Fruit fly (Drosophila melanogaster) whole organism, prepupa: Measurements from ENCODE around the gene CG32988.
A peak's percentile ranks its signal among the peaks of the same experiment; 100 is the strongest.

Experiments
- Blimp-1 ChIP-seq: fragments of 200-800 bp; sonication (Bioruptor generic); optimal IDR thresholded peaks from 3 replicates; lab custom pipeline; 2017; ENCODE audit warnings: missing biosample characterization, missing genetic modification characterization, mild to moderate bottlenecking, moderate library complexity, missing genetic modification reagents
- CG10631 ChIP-seq: fragments of 200-800 bp; sonication (Bioruptor generic); optimal IDR thresholded peaks from 2 replicates; lab custom pipeline; 2016; ENCODE audit warnings: missing biosample characterization, missing genetic modification characterization
- CG10669 ChIP-seq: fragments of 200-800 bp; sonication (Bioruptor generic); optimal IDR thresholded peaks from 3 replicates; lab custom pipeline; 2018; ENCODE audit warnings: missing biosample characterization, mild to moderate bottlenecking, missing genetic modification characterization, moderate library complexity
- CG11762 ChIP-seq: fragments of 200-800 bp; sonication (Bioruptor generic); optimal IDR thresholded peaks from 3 replicates; lab custom pipeline; 2016; ENCODE audit warnings: missing biosample characterization, missing genetic modification characterization; ENCODE audit not compliant: insufficient read depth
- CG11902 ChIP-seq: fragments of 200-800 bp; sonication (Bioruptor generic); optimal IDR thresholded peaks from 3 replicates; lab custom pipeline; 2016; ENCODE audit warnings: missing biosample characterization, missing genetic modification characterization
- CG15336 ChIP-seq: fragments of 200-800 bp; sonication (Bioruptor generic); IDR thresholded peaks from 2 replicates; pipeline ENCODE4 v1.3.6; 2022; ENCODE audit warnings: missing biosample characterization, missing genetic modification characterization
- CG1621 ChIP-seq: fragments of 200-800 bp; sonication (Bioruptor generic); optimal IDR thresholded peaks from 3 replicates; lab custom pipeline; 2018; ENCODE audit warnings: missing biosample characterization, mild to moderate bottlenecking, missing genetic modification characterization
- CG16779 ChIP-seq: fragments of 200-800 bp; sonication (Bioruptor generic); optimal IDR thresholded peaks from 3 replicates; lab custom pipeline; 2017; ENCODE audit warnings: missing biosample characterization, mild to moderate bottlenecking, missing genetic modification characterization
- CG3032 ChIP-seq: fragments of 200-800 bp; optimal IDR thresholded peaks from 2 replicates; lab custom pipeline; 2019; ENCODE audit warnings: missing biosample characterization, mild to moderate bottlenecking, missing genetic modification characterization, moderate library complexity
- CG31627 ChIP-seq: fragments of 200-800 bp; sonication (Bioruptor generic); optimal IDR thresholded peaks from 3 replicates; lab custom pipeline; 2016; ENCODE audit warnings: missing biosample characterization, missing genetic modification characterization
- CG32006 ChIP-seq: fragments of 200-800 bp; sonication (Bioruptor generic); optimal IDR thresholded peaks from 3 replicates; lab custom pipeline; 2017; ENCODE audit warnings: missing biosample characterization, mild to moderate bottlenecking, missing genetic modification characterization
- CG3919 ChIP-seq: fragments of 200-800 bp; sonication (Bioruptor generic); optimal IDR thresholded peaks from 3 replicates; lab custom pipeline; 2016; ENCODE audit warnings: missing biosample characterization, missing genetic modification characterization
- CG4318 ChIP-seq: fragments of 200-800 bp; sonication (Bioruptor generic); optimal IDR thresholded peaks from 3 replicates; lab custom pipeline; 2017; ENCODE audit warnings: missing biosample characterization, mild to moderate bottlenecking, missing genetic modification characterization
- CG6163 ChIP-seq: fragments of 200-800 bp; sonication (Bioruptor generic); IDR thresholded peaks from 3 replicates; pipeline ENCODE4 v1.3.6; 2022; ENCODE audit warnings: missing biosample characterization, missing genetic modification characterization
- CG6808 ChIP-seq: fragments of 200-800 bp; sonication (Bioruptor generic); optimal IDR thresholded peaks from 3 replicates; lab custom pipeline; 2017; ENCODE audit warnings: missing biosample characterization, missing genetic modification characterization, mild to moderate bottlenecking, moderate library complexity, missing genetic modification reagents
- CG6854 ChIP-seq: fragments of 200-800 bp; sonication (Bioruptor generic); optimal IDR thresholded peaks from 2 replicates; lab custom pipeline; 2017; ENCODE audit warnings: missing biosample characterization, mild to moderate bottlenecking, missing genetic modification characterization
- CG8319 ChIP-seq: fragments of 200-800 bp; sonication (Bioruptor generic); optimal IDR thresholded peaks from 3 replicates; lab custom pipeline; 2016; ENCODE audit warnings: missing biosample characterization, missing genetic modification characterization
- CG8632 ChIP-seq: fragments of 200-800 bp; sonication (Bioruptor generic); optimal IDR thresholded peaks from 3 replicates; lab custom pipeline; 2016; ENCODE audit warnings: missing biosample characterization, missing genetic modification characterization
- CG9139 ChIP-seq: fragments of 200-800 bp; sonication (Bioruptor generic); optimal IDR thresholded peaks from 3 replicates; lab custom pipeline; 2017; ENCODE audit warnings: missing biosample characterization, mild to moderate bottlenecking, missing genetic modification characterization
- Eip75B ChIP-seq: fragments of 200-800 bp; sonication (Bioruptor generic); optimal IDR thresholded peaks from 3 replicates; lab custom pipeline; 2016; ENCODE audit warnings: missing biosample characterization, missing genetic modification characterization
- Eip93F ChIP-seq: fragments of 200-800 bp; sonication (Bioruptor generic); optimal IDR thresholded peaks from 2 replicates; lab custom pipeline; 2016; ENCODE audit warnings: missing biosample characterization, mild to moderate bottlenecking, missing genetic modification characterization
- Gug ChIP-seq: fragments of 200-800 bp; sonication (Bioruptor generic); IDR thresholded peaks from 2 replicates; pipeline ENCODE4 v1.3.6; 2022; ENCODE audit warnings: missing biosample characterization, missing genetic modification characterization
- Hr38 ChIP-seq: sonication (Bioruptor generic); optimal IDR thresholded peaks from 2 replicates; lab custom pipeline; 2016; ENCODE audit warnings: missing biosample characterization, missing genetic modification characterization
- Hr39 ChIP-seq: fragments of 200-800 bp; sonication (Bioruptor generic); optimal IDR thresholded peaks from 2 replicates; lab custom pipeline; 2016; ENCODE audit warnings: missing biosample characterization, missing genetic modification characterization
- Hr4 ChIP-seq: fragments of 200-800 bp; sonication (Bioruptor generic); optimal IDR thresholded peaks from 3 replicates; lab custom pipeline; 2016; ENCODE audit warnings: missing biosample characterization, missing genetic modification characterization
- OdsH ChIP-seq: fragments of 200-800 bp; sonication (Bioruptor generic); optimal IDR thresholded peaks from 3 replicates; lab custom pipeline; 2016; ENCODE audit warnings: missing biosample characterization, missing genetic modification characterization
- Sox102F ChIP-seq: fragments of 200-800 bp; sonication (Bioruptor generic); optimal IDR thresholded peaks from 2 replicates; lab custom pipeline; 2016; ENCODE audit warnings: missing biosample characterization, mild to moderate bottlenecking, missing genetic modification characterization
- Sox15 ChIP-seq: fragments of 200-800 bp; sonication (Bioruptor generic); optimal IDR thresholded peaks from 3 replicates; lab custom pipeline; 2016; ENCODE audit warnings: missing biosample characterization, missing genetic modification characterization
- cyc ChIP-seq: fragments of 200-800 bp; sonication (Bioruptor generic); optimal IDR thresholded peaks from 3 replicates; lab custom pipeline; 2016; ENCODE audit warnings: missing biosample characterization, missing genetic modification characterization
- dac ChIP-seq: fragments of 200-800 bp; sonication (Bioruptor generic); optimal IDR thresholded peaks from 2 replicates; lab custom pipeline; 2017; ENCODE audit warnings: missing biosample characterization, mild to moderate bottlenecking, missing genetic modification characterization
- dsx ChIP-seq: fragments of 200-800 bp; optimal IDR thresholded peaks from 3 replicates; lab custom pipeline; 2019; ENCODE audit warnings: missing biosample characterization, mild to moderate bottlenecking, missing genetic modification characterization, moderate library complexity; ENCODE audit not compliant: poor library complexity, severe bottlenecking
- eg ChIP-seq: fragments of 200-800 bp; sonication (Bioruptor generic); IDR thresholded peaks from 3 replicates; pipeline ENCODE4 v1.3.6; 2022; ENCODE audit warnings: missing biosample characterization, missing genetic modification characterization
- esn ChIP-seq: fragments of 200-800 bp; sonication (Bioruptor generic); optimal IDR thresholded peaks from 2 replicates; lab custom pipeline; 2016; ENCODE audit warnings: missing biosample characterization, mild to moderate bottlenecking, missing genetic modification characterization, moderate library complexity
- fd59A ChIP-seq: fragments of 200-800 bp; sonication (Bioruptor generic); optimal IDR thresholded peaks from 2 replicates; lab custom pipeline; 2017; ENCODE audit warnings: missing biosample characterization, mild to moderate bottlenecking, missing genetic modification characterization, missing genetic modification reagents
- fd85E ChIP-seq: fragments of 200-800 bp; sonication (Bioruptor generic); optimal IDR thresholded peaks from 3 replicates; lab custom pipeline; 2016; ENCODE audit warnings: missing biosample characterization, missing genetic modification characterization
- fkh ChIP-seq: fragments of 200-800 bp; sonication (Bioruptor generic); optimal IDR thresholded peaks from 3 replicates; lab custom pipeline; 2017; ENCODE audit warnings: missing biosample characterization, mild to moderate bottlenecking, missing genetic modification characterization, moderate library complexity
- lz ChIP-seq: fragments of 200-800 bp; sonication (Bioruptor generic); optimal IDR thresholded peaks from 3 replicates; lab custom pipeline; 2016; ENCODE audit warnings: missing biosample characterization, missing genetic modification characterization
- net ChIP-seq: fragments of 200-800 bp; sonication (Bioruptor generic); optimal IDR thresholded peaks from 3 replicates; lab custom pipeline; 2016; ENCODE audit warnings: missing biosample characterization, missing genetic modification characterization
- pdm3 ChIP-seq: fragments of 200-800 bp; sonication (Bioruptor generic); optimal IDR thresholded peaks from 3 replicates; lab custom pipeline; 2016; ENCODE audit warnings: missing biosample characterization, missing genetic modification characterization
- salr ChIP-seq, 2 experiments: fragments of 200-800 bp; sonication (Bioruptor generic); optimal IDR thresholded peaks; 3 replicates each; lab custom pipeline; 2016 to 2018; ENCODE audit warnings: missing biosample characterization in 2 of 2, missing genetic modification characterization in 2 of 2, mild to moderate bottlenecking in 1 of 2
- svp ChIP-seq: fragments of 200-800 bp; sonication (Bioruptor generic); peaks from one replicate; lab custom pipeline; 2016; ENCODE audit warnings: missing biosample characterization, missing genetic modification characterization

Gene CG32988

DNA sequence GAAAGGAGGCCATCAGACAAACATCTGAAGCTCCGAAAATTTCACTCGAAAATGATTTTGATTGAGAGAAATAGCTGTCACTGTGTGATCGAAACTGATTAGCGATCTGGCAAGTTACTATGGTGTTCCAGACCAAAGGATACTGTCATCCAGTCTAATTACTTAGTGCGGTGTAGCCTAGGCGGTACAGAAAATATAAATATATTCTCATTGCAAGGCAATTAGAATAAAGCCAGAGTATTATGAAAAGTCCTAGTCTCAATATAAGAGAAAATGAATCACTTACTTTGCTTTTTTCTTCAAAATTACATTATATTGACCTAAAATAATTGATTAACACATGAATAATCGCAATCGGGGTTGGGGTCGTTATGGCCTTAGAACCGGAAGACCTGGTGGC, at the start of gene CG32988:
CG32988 (plus strand) TSS at position 301 of the 400 bp plus-strand sequence.
- TF ChIP-seq CG31627 (GFP tag; lab: Kevin White, UChicago), result no peak
- TF ChIP-seq net (GFP tag; lab: Kevin White, UChicago), result no peak
- TF ChIP-seq CG16779 (tag; lab: Kevin White, UChicago), result no peak

DNA sequence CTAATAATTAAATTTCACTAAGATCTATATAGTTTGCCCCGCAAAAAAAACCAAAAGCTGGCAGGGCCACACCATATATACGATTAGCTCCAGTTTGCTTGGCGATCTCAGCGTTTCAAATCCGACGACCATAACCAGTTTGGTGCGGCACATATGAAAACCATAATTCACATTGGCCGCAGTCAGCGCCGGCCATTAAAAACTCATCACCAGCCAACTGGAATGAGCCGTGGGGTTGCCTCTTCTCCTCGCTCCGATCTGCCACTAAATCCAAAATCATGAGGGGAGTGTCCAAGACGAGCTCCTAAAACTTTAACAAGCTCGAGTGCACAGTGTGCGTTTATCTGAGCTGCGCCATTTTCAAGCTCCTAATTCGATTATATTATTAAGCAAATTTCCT, 47.3 kb upstream of the CG32988 start:
- TF ChIP-seq eg (GFP tag; lab: Robert Waterston, UW) (no peak), CG8632 (GFP tag; lab: Kevin White, UChicago) (no peak), CG8319 (GFP tag; lab: Kevin White, UChicago) (no peak), CG1621 (tag; lab: Kevin White, UChicago) (no peak), Gug (GFP tag; lab: Robert Waterston, UW) (no peak), Sox15 (GFP tag; lab: Kevin White, UChicago) (no peak), OdsH (GFP tag; lab: Kevin White, UChicago) (no peak), fkh (GFP tag; lab: Kevin White, UChicago) (no peak), svp (no peak), fd85E (GFP tag; lab: Kevin White, UChicago) (no peak), esn (GFP tag; lab: Kevin White, UChicago) (no peak), CG10669 (GFP tag; lab: Kevin White, UChicago) (no peak), CG11902 (GFP tag; lab: Kevin White, UChicago) (no peak), dsx (GFP tag; lab: Kevin White, UChicago) (no peak), Blimp-1 (GFP tag; lab: Kevin White, UChicago) (no peak), lz (GFP tag; lab: Kevin White, UChicago) (no peak), CG9139 (GFP tag; lab: Kevin White, UChicago) (no peak), CG6808 (no peak), salr (GFP tag; optimal IDR thresholded peaks at IDR 0.05; lab: Kevin White, UChicago) (no peak), net (GFP tag; lab: Kevin White, UChicago) (no peak)
- TF ChIP-seq, all 60 proteins: peak for 0

DNA sequence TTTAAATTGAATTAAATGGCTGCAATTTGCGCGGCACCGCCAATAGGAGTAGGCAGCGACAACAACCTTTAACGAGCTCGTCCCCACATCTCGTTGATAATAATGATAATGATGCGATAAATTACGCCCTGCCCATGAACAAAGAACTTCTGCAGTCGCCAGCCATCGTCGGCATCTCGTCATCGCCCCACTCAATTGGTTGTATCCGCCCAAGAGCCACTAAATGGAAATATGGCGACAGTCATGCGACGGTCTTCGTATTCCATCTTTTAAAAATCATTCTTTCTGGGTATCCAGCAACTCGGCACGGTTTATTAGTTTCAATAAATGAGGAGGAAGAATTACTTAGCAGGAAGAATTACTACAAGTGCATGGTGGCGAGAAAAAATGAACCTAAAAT, 44.1 kb upstream of the CG32988 start:
- TF ChIP-seq CG1621 (tag; lab: Kevin White, UChicago), result no peak
- no peak for TF ChIP-seq CG11902 (GFP tag; lab: Kevin White, UChicago)
- no peak for TF ChIP-seq CG32006 (GFP tag; lab: Kevin White, UChicago)

DNA sequence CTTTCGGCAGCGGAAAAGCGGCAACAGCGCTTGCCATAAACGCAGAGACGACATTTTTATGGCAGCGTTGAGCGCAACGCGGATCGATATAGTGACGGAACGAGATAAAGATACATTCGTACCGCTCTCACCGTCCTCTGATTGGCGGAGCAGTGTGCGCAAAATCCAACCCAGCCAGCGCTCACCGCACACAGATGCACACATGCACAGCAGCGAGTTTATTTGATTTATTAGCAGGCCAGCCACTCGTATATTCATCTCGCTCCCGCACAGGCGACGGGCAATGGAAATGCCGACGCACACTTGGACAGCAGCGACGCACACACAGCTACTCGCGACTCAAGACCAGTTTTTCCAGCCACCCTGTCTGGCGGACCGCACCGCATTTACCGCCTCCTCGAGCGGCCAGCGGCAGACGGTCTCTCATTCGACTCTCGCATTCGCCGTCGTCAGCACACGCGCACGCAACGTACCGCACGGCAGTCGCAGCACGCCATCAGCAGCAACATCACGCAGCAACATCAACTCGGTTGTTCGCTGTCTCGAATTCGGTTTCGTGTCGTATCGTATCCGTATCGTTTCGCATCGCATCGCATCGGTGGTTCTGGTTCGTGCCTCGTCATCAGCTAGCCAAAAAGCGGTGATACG, 39.3 kb upstream of the CG32988 start, which contains the start of gene SoxN:
SoxN (plus strand) TSS at position 424 of the 648 bp plus-strand sequence.
- TF ChIP-seq CG1621 (tag; lab: Kevin White, UChicago), result no peak
- TF ChIP-seq CG9139 (GFP tag; lab: Kevin White, UChicago), result peak; percentile 2
- no peak for TF ChIP-seq dac (GFP tag; lab: Kevin White, UChicago)
- no peak for TF ChIP-seq cyc
- TF ChIP-seq pdm3 (GFP tag; lab: Kevin White, UChicago), result no peak
- no peak for TF ChIP-seq salr (GFP tag; optimal IDR thresholded peaks at IDR 0.05; lab: Kevin White, UChicago)
- TF ChIP-seq Gug (GFP tag; lab: Robert Waterston, UW), result no peak
- no peak for TF ChIP-seq CG15336 (GFP tag; lab: Robert Waterston, UW)
- TF ChIP-seq Hr39 (GFP tag; lab: Kevin White, UChicago), result no peak
- no peak for TF ChIP-seq Hr38 (GFP tag; lab: Kevin White, UChicago)
- TF ChIP-seq CG11902 (GFP tag; lab: Kevin White, UChicago), result no peak
- no peak for TF ChIP-seq CG6854
- no peak for TF ChIP-seq CG16779 (tag; lab: Kevin White, UChicago)
- TF ChIP-seq Eip75B (GFP tag; lab: Kevin White, UChicago), result peak; percentile 4
- TF ChIP-seq CG8632 (GFP tag; lab: Kevin White, UChicago), result no peak
- TF ChIP-seq CG3032 (tag; lab: Kevin White, UChicago), result no peak
- TF ChIP-seq fd85E (GFP tag; lab: Kevin White, UChicago), result no peak
- TF ChIP-seq svp, result peak; percentile 46
- no peak for TF ChIP-seq Hr4
- TF ChIP-seq dsx (GFP tag; lab: Kevin White, UChicago), result no peak
- no peak for TF ChIP-seq CG4318 (GFP tag; lab: Kevin White, UChicago)
- TF ChIP-seq CG31627 (GFP tag; lab: Kevin White, UChicago), result no peak
- no peak for TF ChIP-seq CG10631
- TF ChIP-seq Sox15 (GFP tag; lab: Kevin White, UChicago), result no peak
- no peak for TF ChIP-seq Eip93F
- no peak for TF ChIP-seq OdsH (GFP tag; lab: Kevin White, UChicago)
- TF ChIP-seq fd59A (GFP tag; lab: Kevin White, UChicago), result no peak
- no peak for TF ChIP-seq Sox102F (GFP tag; lab: Kevin White, UChicago)
- peak; percentile 41 for TF ChIP-seq CG3919 (GFP tag; lab: Kevin White, UChicago)
- peak; percentile 9 for TF ChIP-seq net (GFP tag; lab: Kevin White, UChicago)
- TF ChIP-seq lz (GFP tag; lab: Kevin White, UChicago), result no peak
- no peak for TF ChIP-seq CG11762 (GFP tag; lab: Kevin White, UChicago)
- peak; percentile 46; the same call in 1 of the 3 replicates for TF ChIP-seq CG6163 (GFP tag; lab: Robert Waterston, UW)
